Fruit fly (Drosophila melanogaster) whole organism, pupa: ENCODE results near the gene vn.

ENCODE experiments used
- CG10348 ChIP-seq: fragments of 200-800 bp; sonication (Bioruptor generic); IDR thresholded peaks from 2 replicates; pipeline ENCODE4 v1.3.6; 2022; ENCODE audit warnings: missing biosample characterization, missing genetic modification characterization
- CG12605 ChIP-seq: fragments of 200-800 bp; sonication (Bioruptor generic); IDR thresholded peaks from 2 replicates; pipeline ENCODE4 v1.3.6; 2022; ENCODE audit warnings: missing biosample characterization, missing genetic modification characterization
- CG13204 ChIP-seq: fragments of 200-800 bp; sonication (Bioruptor generic); optimal IDR thresholded peaks from 2 replicates; lab custom pipeline; 2018; ENCODE audit warnings: missing biosample characterization, mild to moderate bottlenecking, missing genetic modification characterization, moderate library complexity
- CG14655 ChIP-seq: fragments of 200-800 bp; sonication (Bioruptor generic); optimal IDR thresholded peaks from 3 replicates; lab custom pipeline; 2017; ENCODE audit warnings: mild to moderate bottlenecking, missing biosample characterization, missing genetic modification reagents, missing genetic modification characterization
- CG15710 ChIP-seq: fragments of 200-800 bp; sonication (Bioruptor generic); optimal IDR thresholded peaks from 2 replicates; lab custom pipeline; 2018; ENCODE audit warnings: missing biosample characterization, mild to moderate bottlenecking, missing genetic modification characterization, moderate library complexity
- CG17806 ChIP-seq: fragments of 200-800 bp; sonication (Bioruptor generic); optimal IDR thresholded peaks from 2 replicates; lab custom pipeline; 2018; ENCODE audit warnings: missing biosample characterization, mild to moderate bottlenecking, missing genetic modification characterization, moderate library complexity
- CG34367 ChIP-seq: fragments of 200-800 bp; sonication (Bioruptor generic); optimal IDR thresholded peaks from 2 replicates; lab custom pipeline; 2018; ENCODE audit warnings: missing biosample characterization, mild to moderate bottlenecking, missing genetic modification characterization
- CG4496 ChIP-seq: fragments of 200-800 bp; sonication (Bioruptor generic); IDR thresholded peaks from 3 replicates; pipeline ENCODE4 v1.3.6; 2022; ENCODE audit warnings: missing biosample characterization, missing genetic modification characterization
- CG8159 ChIP-seq: fragments of 200-800 bp; sonication (Bioruptor generic); optimal IDR thresholded peaks from 3 replicates; lab custom pipeline; 2018; ENCODE audit warnings: missing biosample characterization, mild to moderate bottlenecking, missing genetic modification characterization, moderate library complexity
- CG8301 ChIP-seq: fragments of 200-800 bp; sonication (Bioruptor generic); optimal IDR thresholded peaks from 2 replicates; lab custom pipeline; 2018; ENCODE audit warnings: missing biosample characterization, mild to moderate bottlenecking, missing genetic modification characterization
- CG9948 ChIP-seq: fragments of 200-800 bp; sonication (Bioruptor generic); optimal IDR thresholded peaks from 2 replicates; lab custom pipeline; 2018; ENCODE audit warnings: missing biosample characterization, mild to moderate bottlenecking, missing genetic modification characterization, moderate library complexity
- D1 ChIP-seq: fragments of 200-800 bp; sonication (Bioruptor generic); optimal IDR thresholded peaks from 2 replicates; lab custom pipeline; 2018; ENCODE audit warnings: missing biosample characterization, mild to moderate bottlenecking, missing genetic modification characterization, moderate library complexity
- EcR ChIP-seq: fragments of 200-800 bp; sonication (Bioruptor generic); optimal IDR thresholded peaks from 3 replicates; lab custom pipeline; 2019; ENCODE audit warnings: missing biosample characterization, missing genetic modification characterization, mild to moderate bottlenecking, moderate library complexity, missing genetic modification reagents
- Ets98B ChIP-seq: fragments of 200-800 bp; sonication (Bioruptor generic); IDR thresholded peaks from 2 replicates; pipeline ENCODE4 v1.3.6; 2022; ENCODE audit warnings: missing biosample characterization, missing genetic modification characterization
- Pif1A ChIP-seq: fragments of 200-800 bp; sonication (Bioruptor generic); optimal IDR thresholded peaks from 3 replicates; lab custom pipeline; 2016; ENCODE audit warnings: missing biosample characterization, missing genetic modification characterization
- Pif1B ChIP-seq: fragments of 200-800 bp; sonication (Bioruptor generic); optimal IDR thresholded peaks from 3 replicates; lab custom pipeline; 2016; ENCODE audit warnings: missing biosample characterization, missing genetic modification characterization
- Snoo ChIP-seq: fragments of 200-800 bp; sonication (Bioruptor generic); optimal IDR thresholded peaks from 3 replicates; lab custom pipeline; 2017; ENCODE audit warnings: missing biosample characterization, mild to moderate bottlenecking, missing genetic modification characterization, inconsistent platforms
- fd96Ca ChIP-seq: fragments of 200-800 bp; sonication (Bioruptor generic); IDR thresholded peaks from 3 replicates; pipeline ENCODE4 v1.3.6; 2022; ENCODE audit warnings: missing biosample characterization, missing genetic modification characterization
- gl ChIP-seq: fragments of 200-800 bp; sonication (Bioruptor generic); optimal IDR thresholded peaks from 2 replicates; lab custom pipeline; 2018; ENCODE audit warnings: missing biosample characterization, mild to moderate bottlenecking, missing genetic modification characterization
- rn ChIP-seq: fragments of 200-800 bp; sonication (Bioruptor generic); IDR thresholded peaks from 2 replicates; pipeline ENCODE4 v1.3.6; 2022; ENCODE audit warnings: missing biosample characterization, missing genetic modification characterization

Gene vn

dm6 chr3L:5881310-5882208 lies 36.1 kb upstream of the vn start:
- TF ChIP-seq CG4496 (GFP tag; lab: Robert Waterston, UW) (no peak), Pif1A (GFP tag; lab: Kevin White, UChicago) (peak; percentile 20)
- TF ChIP-seq, all 21 proteins: peak for 1

dm6 chr3L:5878734-5879291 lies 33.3 kb upstream of the vn start:
- TF ChIP-seq CG8301 (tag; lab: Kevin White, UChicago) (no peak), D1 (tag; lab: Kevin White, UChicago) (no peak), CG34367 (tag; lab: Kevin White, UChicago) (no peak), CG4496 (GFP tag; lab: Robert Waterston, UW) (no peak), Ets98B (GFP tag; lab: Robert Waterston, UW) (no peak), EcR (no peak), CG9948 (tag; lab: Kevin White, UChicago) (no peak), Pif1A (GFP tag; lab: Kevin White, UChicago) (no peak), CG10348 (GFP tag; lab: Robert Waterston, UW) (no peak), CG8159 (tag; lab: Kevin White, UChicago) (no peak), Snoo (tag; lab: Kevin White, UChicago) (no peak), CG13204 (GFP tag; lab: Kevin White, UChicago) (no peak), CG15710 (tag; lab: Kevin White, UChicago) (no peak), Pif1B (GFP tag; lab: Kevin White, UChicago) (no peak), gl (tag; lab: Kevin White, UChicago) (no peak), fd96Ca (no peak)

dm6 chr3L:5873011-5873410 lies 27.5 kb upstream of the vn start, which contains the start of gene CG18586:
Gene CG18586 (plus strand): TSS chr3L:5873311.
- TF ChIP-seq CG12605 (GFP tag; lab: Robert Waterston, UW) = no peak
- TF ChIP-seq Pif1B (GFP tag; lab: Kevin White, UChicago) = no peak
- TF ChIP-seq fd96Ca = no peak
- TF ChIP-seq CG9948 (tag; lab: Kevin White, UChicago) = no peak
- no peak for TF ChIP-seq CG17806
- no peak for TF ChIP-seq D1 (tag; lab: Kevin White, UChicago)
- TF ChIP-seq Ets98B (GFP tag; lab: Robert Waterston, UW) = no peak
- TF ChIP-seq CG13204 (GFP tag; lab: Kevin White, UChicago) = no peak
- no peak for TF ChIP-seq CG34367 (tag; lab: Kevin White, UChicago)
- TF ChIP-seq CG4496 (GFP tag; lab: Robert Waterston, UW) = no peak
- no peak for TF ChIP-seq gl (tag; lab: Kevin White, UChicago)
- TF ChIP-seq CG15710 (tag; lab: Kevin White, UChicago) = no peak
- no peak for TF ChIP-seq CG10348 (GFP tag; lab: Robert Waterston, UW)
- no peak for TF ChIP-seq Snoo (tag; lab: Kevin White, UChicago)
- TF ChIP-seq CG8159 (tag; lab: Kevin White, UChicago) = no peak
- no peak for TF ChIP-seq rn (GFP tag; lab: Robert Waterston, UW)

dm6 chr3L:5871201-5871600 lies 25.7 kb upstream of the vn start, which contains the start of gene CG5568:
Gene CG5568 (plus strand): TSS chr3L:5871501.
- TF ChIP-seq CG15710 (tag; lab: Kevin White, UChicago) (no peak), CG8301 (tag; lab: Kevin White, UChicago) (no peak), Ets98B (GFP tag; lab: Robert Waterston, UW) (no peak), CG17806 (no peak), CG12605 (GFP tag; lab: Robert Waterston, UW) (no peak), fd96Ca (no peak), Pif1B (GFP tag; lab: Kevin White, UChicago) (no peak), CG34367 (tag; lab: Kevin White, UChicago) (no peak), gl (tag; lab: Kevin White, UChicago) (no peak), Snoo (tag; lab: Kevin White, UChicago) (no peak), CG14655 (GFP tag; lab: Kevin White, UChicago) (no peak), EcR (no peak), CG8159 (tag; lab: Kevin White, UChicago) (no peak), CG9948 (tag; lab: Kevin White, UChicago) (no peak), D1 (tag; lab: Kevin White, UChicago) (no peak), rn (GFP tag; lab: Robert Waterston, UW) (no peak), CG13204 (GFP tag; lab: Kevin White, UChicago) (no peak)

- no peak for TF ChIP-seq Snoo (tag; lab: Kevin White, UChicago)
Measured at dm6 chr3L:5869614-5870204, 24.2 kb upstream of the vn start.

- TF ChIP-seq Snoo (tag; lab: Kevin White, UChicago) = peak; percentile 11
- peak; percentile 42 for TF ChIP-seq CG8159 (tag; lab: Kevin White, UChicago)
- peak; percentile 19 for TF ChIP-seq CG15710 (tag; lab: Kevin White, UChicago)
- no peak for TF ChIP-seq CG4496 (GFP tag; lab: Robert Waterston, UW)
Measured at dm6 chr3L:5866924-5867323, 21.5 kb upstream of the vn start.
